Fruit fly (Drosophila melanogaster): ENCODE measurements around the gene Rpt3.
A peak's percentile ranks its signal among the peaks of the same experiment; 100 is the strongest.

Rpt3 gene

dm6 chrX:11124749-11125508 lies at the start of gene Rpt3:
Rpt3 (plus strand) TSS chrX:11125101.
- TF ChIP-seq CG15710 (tag; optimal IDR thresholded peaks at IDR 0.05) (no peak), rn (GFP tag; IDR thresholded peaks at IDR 0.05) (no peak), CG13204 (GFP tag; optimal IDR thresholded peaks at IDR 0.05) (no peak), Ets98B (GFP tag; IDR thresholded peaks at IDR 0.05) (no peak), gl (tag; optimal IDR thresholded peaks at IDR 0.05) (no peak), CG10348 (GFP tag; IDR thresholded peaks at IDR 0.05) (no peak), CG4496 (GFP tag; IDR thresholded peaks at IDR 0.05) (no peak; the same call in 2 of the 3 replicates), Pif1B (GFP tag; optimal IDR thresholded peaks at IDR 0.05) (no peak), EcR (GFP tag; optimal IDR thresholded peaks at IDR 0.05) (no peak), CG14655 (GFP tag; optimal IDR thresholded peaks at IDR 0.05) (no peak), CG34367 (tag; optimal IDR thresholded peaks at IDR 0.05) (no peak), CG8301 (tag; optimal IDR thresholded peaks at IDR 0.05) (no peak)

dm6 chrX:11081242-11081641 lies 43.7 kb upstream of the Rpt3 start:
- TF ChIP-seq CG8159 (tag; optimal IDR thresholded peaks at IDR 0.05) (peak; percentile 56), CG14655 (GFP tag; optimal IDR thresholded peaks at IDR 0.05) (peak; percentile 64), CG8301 (tag; optimal IDR thresholded peaks at IDR 0.05) (peak; percentile 56), rn (GFP tag; IDR thresholded peaks at IDR 0.05) (no peak), CG17806 (tag; optimal IDR thresholded peaks at IDR 0.05) (no peak), Ets98B (GFP tag; IDR thresholded peaks at IDR 0.05) (peak; percentile 35; the same call in 1 of the 2 replicates), CG15710 (tag; optimal IDR thresholded peaks at IDR 0.05) (peak; percentile 58), EcR (GFP tag; optimal IDR thresholded peaks at IDR 0.05) (no peak), CG12605 (GFP tag; IDR thresholded peaks at IDR 0.05) (0 out of 2 replicates have a peak, but pooled peaks have one; percentile 23), gl (tag; optimal IDR thresholded peaks at IDR 0.05) (no peak), CG4496 (GFP tag; IDR thresholded peaks at IDR 0.05) (peak; percentile 66), CG34367 (tag; optimal IDR thresholded peaks at IDR 0.05) (peak; percentile 22), fd96Ca (GFP tag; IDR thresholded peaks at IDR 0.05) (0 out of 3 replicates have a peak, but pooled peaks have one; percentile 42), CG9948 (tag; optimal IDR thresholded peaks at IDR 0.05) (peak; percentile 52), CG32121 (GFP tag; IDR thresholded peaks at IDR 0.05) (0 out of 2 replicates have a peak, but pooled peaks have one; percentile 43)

dm6 chrX:11081834-11082233 lies 43.1 kb upstream of the Rpt3 start:
- TF ChIP-seq fd96Ca (GFP tag; IDR thresholded peaks at IDR 0.05) (no peak), CG34367 (tag; optimal IDR thresholded peaks at IDR 0.05) (no peak), CG17806 (tag; optimal IDR thresholded peaks at IDR 0.05) (no peak), CG13204 (GFP tag; optimal IDR thresholded peaks at IDR 0.05) (no peak), CG14655 (GFP tag; optimal IDR thresholded peaks at IDR 0.05) (no peak), CG10348 (GFP tag; IDR thresholded peaks at IDR 0.05) (no peak), CG9948 (tag; optimal IDR thresholded peaks at IDR 0.05) (no peak), Ets98B (GFP tag; IDR thresholded peaks at IDR 0.05) (no peak), gl (tag; optimal IDR thresholded peaks at IDR 0.05) (no peak), CG32121 (GFP tag; IDR thresholded peaks at IDR 0.05) (no peak), Pif1B (GFP tag; optimal IDR thresholded peaks at IDR 0.05) (no peak), D1 (tag; optimal IDR thresholded peaks at IDR 0.05) (no peak), CG4496 (GFP tag; IDR thresholded peaks at IDR 0.05) (no peak)

dm6 chrX:11083007-11083406 lies 41.9 kb upstream of the Rpt3 start:
- no peak for TF ChIP-seq CG4496 (GFP tag; IDR thresholded peaks at IDR 0.05)
- TF ChIP-seq D1 (tag; optimal IDR thresholded peaks at IDR 0.05): no peak
- no peak for TF ChIP-seq CG8159 (tag; optimal IDR thresholded peaks at IDR 0.05)
- TF ChIP-seq CG13204 (GFP tag; optimal IDR thresholded peaks at IDR 0.05): no peak
- no peak for TF ChIP-seq Pif1B (GFP tag; optimal IDR thresholded peaks at IDR 0.05)
- no peak for TF ChIP-seq CG17806 (tag; optimal IDR thresholded peaks at IDR 0.05)
- no peak for TF ChIP-seq EcR (GFP tag; optimal IDR thresholded peaks at IDR 0.05)
- TF ChIP-seq CG9948 (tag; optimal IDR thresholded peaks at IDR 0.05): no peak
- no peak for TF ChIP-seq CG12605 (GFP tag; IDR thresholded peaks at IDR 0.05)
- TF ChIP-seq rn (GFP tag; IDR thresholded peaks at IDR 0.05): no peak
- no peak for TF ChIP-seq Ets98B (GFP tag; IDR thresholded peaks at IDR 0.05)
- TF ChIP-seq gl (tag; optimal IDR thresholded peaks at IDR 0.05): no peak
- no peak for TF ChIP-seq CG14655 (GFP tag; optimal IDR thresholded peaks at IDR 0.05)
- no peak for TF ChIP-seq CG34367 (tag; optimal IDR thresholded peaks at IDR 0.05)
- no peak for TF ChIP-seq CG32121 (GFP tag; IDR thresholded peaks at IDR 0.05)
- TF ChIP-seq CG15710 (tag; optimal IDR thresholded peaks at IDR 0.05): no peak
- no peak for TF ChIP-seq fd96Ca (GFP tag; IDR thresholded peaks at IDR 0.05)
- TF ChIP-seq CG10348 (GFP tag; IDR thresholded peaks at IDR 0.05): no peak
- no peak for TF ChIP-seq Pif1A (GFP tag; optimal IDR thresholded peaks at IDR 0.05)
- TF ChIP-seq CG8301 (tag; optimal IDR thresholded peaks at IDR 0.05): no peak

- TF ChIP-seq CG13204 (GFP tag; optimal IDR thresholded peaks at IDR 0.05): no peak
- no peak for TF ChIP-seq CG10348 (GFP tag; IDR thresholded peaks at IDR 0.05)
- TF ChIP-seq D1 (tag; optimal IDR thresholded peaks at IDR 0.05): no peak
- no peak for TF ChIP-seq CG32121 (GFP tag; IDR thresholded peaks at IDR 0.05)
- TF ChIP-seq fd96Ca (GFP tag; IDR thresholded peaks at IDR 0.05): no peak
- no peak for TF ChIP-seq CG8301 (tag; optimal IDR thresholded peaks at IDR 0.05)
- no peak for TF ChIP-seq CG34367 (tag; optimal IDR thresholded peaks at IDR 0.05)
- TF ChIP-seq CG8159 (tag; optimal IDR thresholded peaks at IDR 0.05): no peak
- no peak for TF ChIP-seq Pif1A (GFP tag; optimal IDR thresholded peaks at IDR 0.05)
- no peak for TF ChIP-seq Ets98B (GFP tag; IDR thresholded peaks at IDR 0.05)
- no peak for TF ChIP-seq CG9948 (tag; optimal IDR thresholded peaks at IDR 0.05)
Measured at dm6 chrX:11086250-11086649, 38.7 kb upstream of the Rpt3 start, which contains the start of gene sev. sev (minus strand) TSS chrX:11086299.

- TF ChIP-seq CG4496 (GFP tag; IDR thresholded peaks at IDR 0.05): peak; percentile 55; the same call in 1 of the 3 replicates
- no peak for TF ChIP-seq gl (tag; optimal IDR thresholded peaks at IDR 0.05)
Measured at dm6 chrX:11087384-11087783, 37.5 kb upstream of the Rpt3 start.

All from whole organism, pupa.